Worm (Caenorhabditis elegans) whole organism, L3 larva: ENCODE measurements around the gene ddx-15.

Experiments
- R02D3.7 ChIP-seq: fragments of 150-350 bp; optimal IDR thresholded peaks from 2 replicates; lab custom pipeline; 2014; ENCODE audit warnings: missing biosample characterization, missing genetic modification characterization
- ZK546.5 ChIP-seq: sonication (generic microtip); optimal IDR thresholded peaks from 2 replicates; lab custom pipeline; 2017; ENCODE audit warnings: missing biosample characterization, missing genetic modification characterization
- aly-2 ChIP-seq: fragments of 150-350 bp; optimal IDR thresholded peaks from 2 replicates; lab custom pipeline; 2014; ENCODE audit warnings: missing biosample characterization, missing genetic modification characterization
- ama-1 ChIP-seq: fragments of 150-350 bp; optimal IDR thresholded peaks from 2 replicates; lab custom pipeline; 2018
- ceh-16 ChIP-seq: sonication (generic microtip); optimal IDR thresholded peaks from 2 replicates; lab custom pipeline; 2017; ENCODE audit warnings: missing biosample characterization, missing genetic modification characterization
- ceh-28 ChIP-seq: fragments of 150-350 bp; optimal IDR thresholded peaks from 2 replicates; lab custom pipeline; 2014; ENCODE audit warnings: missing biosample characterization, missing genetic modification reagents, missing genetic modification characterization
- ceh-82 ChIP-seq: fragments of 150-350 bp; optimal IDR thresholded peaks from 2 replicates; lab custom pipeline; 2014; ENCODE audit warnings: missing biosample characterization, missing genetic modification characterization
- daf-12 ChIP-seq: fragments of 150-350 bp; optimal IDR thresholded peaks from 2 replicates; lab custom pipeline; 2014; ENCODE audit warnings: missing biosample characterization, missing genetic modification reagents, missing genetic modification characterization
- egl-27 ChIP-seq: sonication (generic microtip); optimal IDR thresholded peaks from 4 replicates; lab custom pipeline; 2017; ENCODE audit warnings: missing biosample characterization, missing genetic modification reagents, missing genetic modification characterization
- egl-5 ChIP-seq: fragments of 150-350 bp; optimal IDR thresholded peaks from 2 replicates; lab custom pipeline; 2017; ENCODE audit warnings: missing biosample characterization, missing genetic modification reagents, missing genetic modification characterization, inconsistent platforms
- elt-1 ChIP-seq: fragments of 150-350 bp; optimal IDR thresholded peaks from 2 replicates; lab custom pipeline; 2014; ENCODE audit warnings: missing biosample characterization, missing genetic modification characterization
- elt-2 ChIP-seq: sonication (generic microtip); optimal IDR thresholded peaks from 2 replicates; lab custom pipeline; 2016; ENCODE audit warnings: missing genetic modification reagents, mild to moderate bottlenecking, missing genetic modification characterization, missing compliant biosample characterization
- elt-3 ChIP-seq, 3 experiments: fragments of 150-350 bp in 1 of 3; sonication (generic microtip) in 2 of 3; optimal IDR thresholded peaks; 2 replicates in 2 of 3; 4 replicates in 1 of 3; lab custom pipeline; 2014 to 2017; ENCODE audit warnings: missing biosample characterization in 3 of 3, missing genetic modification characterization in 3 of 3
- eor-1 ChIP-seq, 2 experiments: fragments of 150-350 bp; optimal IDR thresholded peaks; 2 replicates each; lab custom pipeline; 2014 to 2018; ENCODE audit warnings: missing biosample characterization in 2 of 2, missing genetic modification characterization in 2 of 2
- fkh-10 ChIP-seq: sonication (generic microtip); optimal IDR thresholded peaks from 2 replicates; lab custom pipeline; 2017; ENCODE audit warnings: missing biosample characterization, missing genetic modification reagents, missing genetic modification characterization
- fkh-2 ChIP-seq: fragments of 150-350 bp; optimal IDR thresholded peaks from 2 replicates; lab custom pipeline; 2014; ENCODE audit warnings: missing biosample characterization, missing genetic modification reagents, missing genetic modification characterization
- fos-1 ChIP-seq: fragments of 150-350 bp; optimal IDR thresholded peaks from 2 replicates; lab custom pipeline; 2014; ENCODE audit warnings: missing biosample characterization, missing genetic modification characterization
- hmg-11 ChIP-seq: sonication (generic microtip); optimal IDR thresholded peaks from 2 replicates; lab custom pipeline; 2016; ENCODE audit warnings: missing genetic modification characterization, missing compliant biosample characterization
- jun-1 ChIP-seq: fragments of 150-350 bp; optimal IDR thresholded peaks from 2 replicates; lab custom pipeline; 2014; ENCODE audit warnings: missing biosample characterization, missing genetic modification reagents, missing genetic modification characterization
- lin-15B ChIP-seq: fragments of 150-350 bp; optimal IDR thresholded peaks from 2 replicates; lab custom pipeline; 2014; ENCODE audit warnings: missing biosample characterization, missing genetic modification characterization
- lin-39 ChIP-seq: fragments of 150-350 bp; optimal IDR thresholded peaks from 2 replicates; lab custom pipeline; 2018; ENCODE audit warnings: missing biosample characterization, missing genetic modification reagents, missing genetic modification characterization
- lsy-12 ChIP-seq: sonication (generic microtip); optimal IDR thresholded peaks from 2 replicates; lab custom pipeline; 2016; ENCODE audit warnings: mild to moderate bottlenecking, missing genetic modification characterization, missing compliant biosample characterization
- mml-1 ChIP-seq: fragments of 150-350 bp; sonication (generic microtip); optimal IDR thresholded peaks from 3 replicates; lab custom pipeline; 2014; ENCODE audit warnings: missing biosample characterization, missing genetic modification characterization
- nfya-1 ChIP-seq: sonication (generic microtip); optimal IDR thresholded peaks from 2 replicates; lab custom pipeline; 2017; ENCODE audit warnings: missing genetic modification characterization, mild to moderate bottlenecking, missing compliant biosample characterization, antibody characterized with exemption, moderate library complexity; ENCODE audit not compliant: insufficient read depth
- nhr-11 ChIP-seq: fragments of 150-350 bp; optimal IDR thresholded peaks from 2 replicates; lab custom pipeline; 2014; ENCODE audit warnings: missing biosample characterization, missing genetic modification characterization
- nhr-12 ChIP-seq: fragments of 150-350 bp; optimal IDR thresholded peaks from 2 replicates; lab custom pipeline; 2014; ENCODE audit warnings: missing biosample characterization, missing genetic modification characterization
- nhr-23 ChIP-seq: fragments of 150-350 bp; optimal IDR thresholded peaks from 2 replicates; lab custom pipeline; 2014; ENCODE audit warnings: missing biosample characterization, missing genetic modification reagents, missing genetic modification characterization
- nhr-237 ChIP-seq: fragments of 150-350 bp; optimal IDR thresholded peaks from 2 replicates; lab custom pipeline; 2014; ENCODE audit warnings: missing biosample characterization, missing genetic modification characterization
- nhr-25 ChIP-seq: sonication (generic microtip); optimal IDR thresholded peaks from 2 replicates; lab custom pipeline; 2017; ENCODE audit warnings: missing biosample characterization, missing genetic modification characterization
- nhr-28 ChIP-seq: fragments of 150-350 bp; optimal IDR thresholded peaks from 2 replicates; lab custom pipeline; 2014; ENCODE audit warnings: missing biosample characterization, missing genetic modification characterization
- nhr-43 ChIP-seq: sonication (generic microtip); optimal IDR thresholded peaks from 2 replicates; lab custom pipeline; 2016; ENCODE audit warnings: mild to moderate bottlenecking, missing genetic modification characterization, missing compliant biosample characterization; ENCODE audit not compliant: poor library complexity, severe bottlenecking
- nhr-76 ChIP-seq: fragments of 150-350 bp; sonication (generic microtip); optimal IDR thresholded peaks from 5 replicates; lab custom pipeline; 2014; ENCODE audit warnings: missing biosample characterization, missing genetic modification characterization
- nhr-77 ChIP-seq: fragments of 150-350 bp; optimal IDR thresholded peaks from 2 replicates; lab custom pipeline; 2014; ENCODE audit warnings: missing biosample characterization, missing genetic modification characterization
- pha-4 ChIP-seq: fragments of 150-350 bp; optimal IDR thresholded peaks from 2 replicates; lab custom pipeline; 2014; ENCODE audit warnings: missing biosample characterization, missing genetic modification reagents, missing genetic modification characterization
- pqm-1 ChIP-seq: fragments of 150-350 bp; optimal IDR thresholded peaks from 2 replicates; lab custom pipeline; 2017; ENCODE audit warnings: missing biosample characterization, missing genetic modification characterization, inconsistent platforms
- sea-2 ChIP-seq: fragments of 150-350 bp; sonication (generic microtip); optimal IDR thresholded peaks from 4 replicates; lab custom pipeline; 2014; ENCODE audit warnings: missing biosample characterization, missing genetic modification reagents, missing genetic modification characterization
- skn-1 ChIP-seq: fragments of 150-350 bp; optimal IDR thresholded peaks from 2 replicates; lab custom pipeline; 2014; ENCODE audit warnings: missing biosample characterization, missing genetic modification characterization
- snpc-4 ChIP-seq: fragments of 150-350 bp; optimal IDR thresholded peaks from 2 replicates; lab custom pipeline; 2014; ENCODE audit warnings: missing biosample characterization, missing genetic modification characterization
- tbx-2 ChIP-seq: sonication (generic microtip); optimal IDR thresholded peaks from 2 replicates; lab custom pipeline; 2016; ENCODE audit warnings: mild to moderate bottlenecking, missing genetic modification characterization, missing compliant biosample characterization
- unc-39 ChIP-seq: sonication (generic microtip); optimal IDR thresholded peaks from 4 replicates; lab custom pipeline; 2017; ENCODE audit warnings: missing biosample characterization, missing genetic modification characterization
- unc-62 ChIP-seq: fragments of 150-350 bp; sonication (generic microtip); optimal IDR thresholded peaks from 4 replicates; lab custom pipeline; 2014; ENCODE audit warnings: missing biosample characterization, missing genetic modification reagents, missing genetic modification characterization
- zag-1 ChIP-seq: fragments of 150-350 bp; optimal IDR thresholded peaks from 2 replicates; lab custom pipeline; 2014; ENCODE audit warnings: missing biosample characterization, missing genetic modification characterization
- ztf-11 ChIP-seq: fragments of 150-350 bp; optimal IDR thresholded peaks from 2 replicates; lab custom pipeline; 2014; ENCODE audit warnings: missing biosample characterization, missing genetic modification characterization
- ztf-4 ChIP-seq: fragments of 150-350 bp; optimal IDR thresholded peaks from 2 replicates; lab custom pipeline; 2014; ENCODE audit warnings: missing biosample characterization, missing genetic modification characterization

ddx-15 gene

ce11 chrIII:5591668-5592149, at the start of gene ddx-15, which contains the start of gene ucr-1:
ddx-15 (minus strand) TSS chrIII:5591718.
ucr-1 (plus strand) TSS chrIII:5592135.
- no peak for TF ChIP-seq fos-1 (tag; lab: Kevin White, UChicago)
- peak; percentile 80 for TF ChIP-seq nfya-1 (tag; lab: Kevin White, UChicago)
- TF ChIP-seq ZK546.5 (tag; lab: Kevin White, UChicago) = no peak
- TF ChIP-seq nhr-76 (tag; lab: Kevin White, UChicago) = no peak
- no peak for TF ChIP-seq fkh-2 (tag; lab: Kevin White, UChicago)
- no peak for TF ChIP-seq ztf-11
- peak; percentile 20 for TF ChIP-seq hmg-11 (tag; lab: Kevin White, UChicago)
- no peak for TF ChIP-seq elt-1
- TF ChIP-seq lin-39 (tag; lab: Kevin White, UChicago) = peak; percentile 96
- peak; percentile 28 for TF ChIP-seq elt-2 (tag; lab: Kevin White, UChicago)
- no peak for TF ChIP-seq ceh-28 (tag; lab: Kevin White, UChicago)
- TF ChIP-seq ama-1 (lab: Kevin White, UChicago) = no peak
- peak; percentile 67 for TF ChIP-seq snpc-4
- TF ChIP-seq nhr-25 (tag; lab: Kevin White, UChicago) = peak; percentile 56
- peak; percentile 24 for TF ChIP-seq egl-5
- TF ChIP-seq jun-1 = no peak
- TF ChIP-seq pqm-1 (tag; lab: Kevin White, UChicago) = peak; percentile 64
- peak; percentile 67 for TF ChIP-seq nhr-23 (tag; lab: Kevin White, UChicago)
- TF ChIP-seq elt-3 (tag; optimal IDR thresholded peaks at IDR 0.05; lab: Kevin White, UChicago) = no peak
- no peak for TF ChIP-seq nhr-11 (tag; lab: Kevin White, UChicago)
- peak; percentile 85 for TF ChIP-seq pha-4 (tag; lab: Kevin White, UChicago)
- peak; percentile 88 for TF ChIP-seq R02D3.7 (tag; lab: Kevin White, UChicago)
- TF ChIP-seq lin-15B (tag; lab: Kevin White, UChicago) = peak; percentile 89
- TF ChIP-seq ceh-82 = no peak
- TF ChIP-seq aly-2 = no peak

ce11 chrIII:5639893-5640292, 48.4 kb upstream of the ddx-15 start:
- TF ChIP-seq mml-1 (no peak), ztf-4 (no peak), zag-1 (tag; lab: Kevin White, UChicago) (no peak), nhr-43 (tag; lab: Kevin White, UChicago) (no peak), nhr-28 (tag; lab: Kevin White, UChicago) (no peak), lin-15B (tag; lab: Kevin White, UChicago) (peak; percentile 36), nhr-237 (tag; lab: Kevin White, UChicago) (no peak), lsy-12 (tag; lab: Kevin White, UChicago) (no peak), nhr-11 (tag; lab: Kevin White, UChicago) (no peak), eor-1 (tag; optimal IDR thresholded peaks at IDR 0.05; lab: Kevin White, UChicago) (no peak), fos-1 (tag; lab: Kevin White, UChicago) (no peak), skn-1 (tag; lab: Kevin White, UChicago) (no peak), nhr-12 (tag; lab: Kevin White, UChicago) (no peak), pqm-1 (tag; lab: Kevin White, UChicago) (no peak), elt-3 (tag; optimal IDR thresholded peaks at IDR 0.05; lab: Kevin White, UChicago) (no peak), snpc-4 (peak; percentile 20), egl-5 (no peak), tbx-2 (tag; lab: Kevin White, UChicago) (no peak), nhr-76 (tag; lab: Kevin White, UChicago) (no peak), sea-2 (GFP tag; lab: Kevin White, UChicago) (no peak), elt-2 (tag; lab: Kevin White, UChicago) (no peak), daf-12 (tag; lab: Kevin White, UChicago) (no peak), ztf-11 (no peak), ZK546.5 (tag; lab: Kevin White, UChicago) (no peak), hmg-11 (tag; lab: Kevin White, UChicago) (no peak), nhr-25 (tag; lab: Kevin White, UChicago) (no peak), fkh-2 (tag; lab: Kevin White, UChicago) (no peak), unc-62 (GFP tag; lab: Kevin White, UChicago) (no peak), nfya-1 (tag; lab: Kevin White, UChicago) (peak; percentile 85), fkh-10 (GFP tag; lab: Kevin White, UChicago) (peak; percentile 70), unc-39 (no peak), ceh-28 (tag; lab: Kevin White, UChicago) (no peak), egl-27 (tag; lab: Kevin White, UChicago) (no peak), nhr-23 (tag; lab: Kevin White, UChicago) (no peak), lin-39 (tag; lab: Kevin White, UChicago) (peak; percentile 80), ceh-82 (no peak), jun-1 (no peak), nhr-77 (tag; lab: Kevin White, UChicago) (no peak), ceh-16 (tag; lab: Kevin White, UChicago) (no peak)
